Worm (Caenorhabditis elegans): ENCODE data around the gene gck-1.

DNA sequence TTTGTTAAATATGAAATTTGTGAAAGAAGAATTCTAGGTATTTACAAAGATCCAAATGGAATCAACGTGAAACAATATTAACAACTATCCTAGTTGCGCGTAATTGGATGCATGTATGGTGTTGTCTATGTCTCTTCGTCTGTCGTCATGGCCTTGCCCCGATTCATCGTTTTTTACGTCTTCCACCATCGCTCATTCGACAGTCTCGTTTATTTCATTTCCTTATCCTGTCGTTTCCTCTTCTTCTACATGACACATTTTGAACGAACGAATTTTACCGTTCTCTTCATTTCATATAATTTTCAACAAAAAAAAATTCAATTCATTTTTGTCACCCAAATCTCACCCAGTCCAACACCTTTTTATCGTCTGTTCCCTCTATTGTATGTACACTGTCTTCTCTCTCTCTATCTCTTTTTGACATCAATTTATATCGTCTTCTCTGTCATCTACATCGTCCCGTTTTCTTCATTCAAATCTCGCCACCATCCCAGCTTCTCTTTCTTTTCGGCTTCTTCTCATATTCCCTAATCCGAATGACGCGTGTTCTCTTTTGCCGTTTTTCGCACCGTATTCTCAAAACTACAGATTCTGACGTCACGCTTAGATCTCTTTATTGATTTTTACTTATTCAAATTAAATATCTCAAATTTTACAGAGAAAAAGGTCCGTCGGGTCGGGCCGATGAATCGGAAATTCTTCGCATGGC, 8.9 kb downstream of the gck-1 start, which contains the start of gene ttc-17:
- TF ChIP-seq lin-15B (tag; optimal IDR thresholded peaks at IDR 0.05) = no peak
- TF ChIP-seq lin-39 (tag; optimal IDR thresholded peaks at IDR 0.05) = no peak
- no peak for TF ChIP-seq ceh-82 (tag; optimal IDR thresholded peaks at IDR 0.05)
- no peak for TF ChIP-seq ztf-11 (tag; optimal IDR thresholded peaks at IDR 0.05)
- TF ChIP-seq unc-62 (GFP tag; optimal IDR thresholded peaks at IDR 0.05) = no peak
- no peak for TF ChIP-seq mdl-1 (tag; optimal IDR thresholded peaks at IDR 0.05)
- no peak for TF ChIP-seq sea-2 (GFP tag; optimal IDR thresholded peaks at IDR 0.05)
- TF ChIP-seq lsy-12 (tag; optimal IDR thresholded peaks at IDR 0.05) = no peak
